Worm (Caenorhabditis elegans) whole organism, L1 larva: ENCODE data around the gene ZK757.2.
A peak's percentile ranks its signal among the peaks of the same experiment; 100 is the strongest.

Experiments
- C04F5.9 ChIP-seq: sonication (generic microtip); optimal IDR thresholded peaks from 2 replicates; lab custom pipeline; 2016; ENCODE audit warnings: missing genetic modification characterization, missing compliant biosample characterization
- C34B4.2 ChIP-seq: sonication (generic microtip); optimal IDR thresholded peaks from 2 replicates; lab custom pipeline; 2017; ENCODE audit warnings: mild to moderate bottlenecking, missing genetic modification characterization, missing compliant biosample characterization
- blmp-1 ChIP-seq: fragments of 150-350 bp; optimal IDR thresholded peaks from 2 replicates; lab custom pipeline; 2014; ENCODE audit warnings: missing biosample characterization, missing genetic modification characterization
- ceh-90 ChIP-seq: sonication (generic microtip); optimal IDR thresholded peaks from 2 replicates; lab custom pipeline; 2016; ENCODE audit warnings: missing genetic modification characterization, missing compliant biosample characterization
- ces-1 ChIP-seq: fragments of 150-350 bp; optimal IDR thresholded peaks from 2 replicates; lab custom pipeline; 2014; ENCODE audit warnings: missing biosample characterization, missing genetic modification reagents, missing genetic modification characterization
- efl-1 ChIP-seq, 4 experiments: fragments of 150-350 bp; optimal IDR thresholded peaks in 3 of 4; peaks in 1 of 4; 1 replicate in 1 of 4; 2 replicates in 3 of 4; lab custom pipeline; 2014; ENCODE audit warnings: missing biosample characterization in 2 of 4, missing genetic modification characterization in 2 of 4, missing genetic modification reagents in 2 of 4
- egl-13 ChIP-seq: sonication (generic microtip); optimal IDR thresholded peaks from 2 replicates; lab custom pipeline; 2016; ENCODE audit warnings: missing genotype, missing genetic modification reagents, missing genetic modification characterization, missing compliant biosample characterization
- elt-2 ChIP-seq: sonication (generic microtip); optimal IDR thresholded peaks from 2 replicates; lab custom pipeline; 2016; ENCODE audit warnings: missing genetic modification characterization, mild to moderate bottlenecking, inconsistent platforms, missing compliant biosample characterization, missing genetic modification reagents
- elt-3 ChIP-seq, 6 experiments: fragments of 150-350 bp in 1 of 6; sonication (generic microtip); optimal IDR thresholded peaks; 2 replicates each; lab custom pipeline; 2017 to 2018; ENCODE audit warnings: missing biosample characterization in 6 of 6, missing genetic modification characterization in 6 of 6, inconsistent platforms in 1 of 6
- hlh-4 ChIP-seq: sonication (generic microtip); optimal IDR thresholded peaks from 2 replicates; lab custom pipeline; 2016; ENCODE audit warnings: mild to moderate bottlenecking, missing genetic modification characterization, missing compliant biosample characterization
- isw-1 ChIP-seq: fragments of 200-800 bp; sonication (Bioruptor generic); IDR thresholded peaks from 2 replicates; pipeline ENCODE4 v1.3.6; 2022; ENCODE audit warnings: missing genetic modification characterization, missing compliant biosample characterization
- jun-1 ChIP-seq: fragments of 150-350 bp; optimal IDR thresholded peaks from 2 replicates; lab custom pipeline; 2014; ENCODE audit warnings: missing biosample characterization, missing genetic modification reagents, missing genetic modification characterization
- lin-14 ChIP-seq: fragments of 200-800 bp; sonication (Bioruptor generic); optimal IDR thresholded peaks from 2 replicates; lab custom pipeline; 2018; ENCODE audit warnings: mild to moderate bottlenecking, missing genetic modification characterization, moderate library complexity, missing compliant biosample characterization
- lin-35 ChIP-seq, 2 experiments: fragments of 150-350 bp; optimal IDR thresholded peaks; 2 replicates each; lab custom pipeline; 2014; ENCODE audit warnings: missing biosample characterization in 2 of 2, missing genetic modification characterization in 2 of 2, missing genetic modification reagents in 2 of 2
- lin-39 ChIP-seq: fragments of 150-350 bp; optimal IDR thresholded peaks from 2 replicates; lab custom pipeline; 2014; ENCODE audit warnings: missing biosample characterization, missing genetic modification reagents, missing genetic modification characterization
- lsy-2 ChIP-seq, 2 experiments: fragments of 150-350 bp; optimal IDR thresholded peaks; 2 replicates each; lab custom pipeline; 2014; ENCODE audit warnings: missing biosample characterization in 2 of 2, missing genetic modification characterization in 2 of 2
- mdl-1 ChIP-seq, 2 experiments: fragments of 150-350 bp; optimal IDR thresholded peaks; 2 replicates each; lab custom pipeline; 2014 to 2017; ENCODE audit warnings: missing biosample characterization in 2 of 2, missing genetic modification characterization in 2 of 2, inconsistent platforms in 1 of 2
- mef-2 ChIP-seq: fragments of 150-350 bp; optimal IDR thresholded peaks from 2 replicates; lab custom pipeline; 2014; ENCODE audit warnings: missing biosample characterization, missing genetic modification characterization
- nhr-19 ChIP-seq: fragments of 200-800 bp; sonication (Bioruptor generic); conservative IDR thresholded peaks from 2 replicates; pipeline ENCODE4 v1.3.6; 2022; ENCODE audit warnings: missing genetic modification characterization, missing compliant biosample characterization
- nhr-71 ChIP-seq: sonication (generic microtip); optimal IDR thresholded peaks from 2 replicates; lab custom pipeline; 2016; ENCODE audit warnings: mild to moderate bottlenecking, missing genetic modification characterization, moderate library complexity, missing compliant biosample characterization
- nhr-76 ChIP-seq: sonication (generic microtip); optimal IDR thresholded peaks from 2 replicates; lab custom pipeline; 2017; ENCODE audit warnings: missing biosample characterization, missing genetic modification characterization
- nhr-85 ChIP-seq: sonication (generic microtip); peaks from one replicate; lab custom pipeline; 2016; ENCODE audit warnings: missing genetic modification characterization, inconsistent platforms, missing compliant biosample characterization
- nhr-90 ChIP-seq: sonication (generic microtip); optimal IDR thresholded peaks from 2 replicates; lab custom pipeline; 2016; ENCODE audit warnings: mild to moderate bottlenecking, missing genetic modification characterization, missing compliant biosample characterization; ENCODE audit not compliant: poor library complexity
- snpc-4 ChIP-seq: fragments of 150-350 bp; optimal IDR thresholded peaks from 2 replicates; lab custom pipeline; 2014; ENCODE audit warnings: missing biosample characterization, missing genetic modification characterization
- tlp-1 ChIP-seq: fragments of 150-350 bp; optimal IDR thresholded peaks from 2 replicates; lab custom pipeline; 2014; ENCODE audit warnings: missing biosample characterization, missing genetic modification characterization
- unc-62 ChIP-seq: fragments of 150-350 bp; optimal IDR thresholded peaks from 2 replicates; lab custom pipeline; 2014; ENCODE audit warnings: missing biosample characterization, missing genetic modification reagents, missing genetic modification characterization
- unc-98 ChIP-seq: fragments of 200-800 bp; sonication (Bioruptor generic); IDR thresholded peaks from 2 replicates; pipeline ENCODE4 v1.3.6; 2022; ENCODE audit warnings: missing genetic modification characterization, missing compliant biosample characterization
- vab-15 ChIP-seq: sonication (generic microtip); optimal IDR thresholded peaks from 2 replicates; lab custom pipeline; 2017; ENCODE audit warnings: missing genotype, mild to moderate bottlenecking, missing genetic modification characterization, missing compliant biosample characterization
- zag-1 ChIP-seq: fragments of 150-350 bp; optimal IDR thresholded peaks from 2 replicates; lab custom pipeline; 2014; ENCODE audit warnings: missing biosample characterization, missing genetic modification characterization
- zip-4 ChIP-seq: fragments of 200-800 bp; sonication (Bioruptor generic); optimal IDR thresholded peaks from 2 replicates; lab custom pipeline; 2018; ENCODE audit warnings: mild to moderate bottlenecking, missing genetic modification characterization, moderate library complexity, missing compliant biosample characterization
- ztf-11 ChIP-seq, 2 experiments: sonication (generic microtip); optimal IDR thresholded peaks; 2 replicates each; lab custom pipeline; 2016 to 2017; ENCODE audit warnings: missing genetic modification characterization in 2 of 2, missing biosample characterization in 1 of 2, missing compliant biosample characterization in 1 of 2

ZK757.2 gene

ce11 chrIII:9859133-9859775, 19.5 kb downstream of the ZK757.2 start, which contains the start of gene gpdh-2:
gpdh-2 (minus strand) TSS chrIII:9859183.
- no peak for TF ChIP-seq zip-4
- no peak for TF ChIP-seq ceh-90 (tag; lab: Kevin White, UChicago)
- TF ChIP-seq vab-15 (tag; lab: Kevin White, UChicago): no peak
- TF ChIP-seq hlh-4 (tag; lab: Kevin White, UChicago): no peak
- no peak for TF ChIP-seq nhr-71 (tag; lab: Kevin White, UChicago)
- TF ChIP-seq mef-2 (tag; lab: Kevin White, UChicago): no peak
- TF ChIP-seq lin-35 (GFP tag; optimal IDR thresholded peaks at IDR 0.05; lab: Kevin White, UChicago): no peak
- no peak for TF ChIP-seq snpc-4
- TF ChIP-seq nhr-19 (GFP tag; lab: Robert Waterston, UW): no peak
- no peak for TF ChIP-seq lin-39 (tag; lab: Kevin White, UChicago)
- TF ChIP-seq ces-1 (GFP tag; lab: Kevin White, UChicago): no peak
- no peak for TF ChIP-seq blmp-1 (tag; lab: Kevin White, UChicago)
- TF ChIP-seq elt-2: no peak
- no peak for TF ChIP-seq C04F5.9 (tag; lab: Kevin White, UChicago)
- TF ChIP-seq nhr-76 (tag; lab: Kevin White, UChicago): no peak
- TF ChIP-seq egl-13 (tag; lab: Kevin White, UChicago): no peak
- TF ChIP-seq C34B4.2: no peak

DNA sequence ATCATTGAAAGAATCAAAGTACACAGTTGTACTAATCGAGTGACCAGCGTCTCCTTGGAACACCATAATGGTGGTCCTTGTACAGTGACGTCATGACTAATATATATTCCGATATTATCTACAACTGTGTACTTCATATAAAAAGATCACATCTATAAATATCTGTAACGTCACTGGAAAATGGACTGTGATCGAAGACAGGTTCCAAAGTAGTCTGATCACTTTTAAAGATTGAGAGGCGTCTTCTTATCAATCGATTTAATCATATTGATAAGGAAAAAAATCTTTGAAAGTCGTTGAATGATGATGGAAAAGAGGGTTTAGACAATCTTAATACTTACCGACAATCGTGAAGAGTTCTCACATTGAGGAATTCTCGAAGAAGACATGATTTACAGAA, 20.7 kb downstream of the ZK757.2 start:
- TF ChIP-seq elt-2 (peak; percentile 46), nhr-71 (tag; lab: Kevin White, UChicago) (peak; percentile 14), efl-1 (optimal IDR thresholded peaks at IDR 0.05; lab: Kevin White, UChicago) (no peak), efl-1 (GFP tag; optimal IDR thresholded peaks at IDR 0.05 in 1 of 2; lab: Kevin White, UChicago) (peak in 1 of 2 experiments; percentile 92), elt-3 (tag; optimal IDR thresholded peaks at IDR 0.05; lab: Kevin White, UChicago) (peak in 1 of 6 experiments; percentile 0), unc-62 (GFP tag; lab: Kevin White, UChicago) (no peak)
- TF ChIP-seq, all 84 proteins: peak for 4

DNA sequence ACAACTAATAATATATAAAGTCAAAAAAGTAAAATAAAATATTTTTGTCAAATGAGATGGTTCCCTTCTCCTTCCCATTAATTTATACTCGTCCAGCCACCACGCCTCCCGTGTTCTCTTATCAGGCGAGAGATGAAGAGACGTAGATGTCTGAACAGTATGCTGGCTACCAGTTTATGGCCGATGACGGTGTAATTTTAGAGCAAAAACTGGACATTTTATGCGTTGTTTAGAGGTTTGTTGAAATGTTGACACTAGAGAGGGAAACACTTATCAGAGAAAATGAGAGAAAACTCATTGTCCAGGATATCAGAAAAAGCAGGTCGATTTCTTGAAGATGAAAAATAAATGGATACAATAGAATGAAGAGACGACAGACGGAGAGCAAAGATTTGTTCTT, 21.6 kb downstream of the ZK757.2 start:
- TF ChIP-seq efl-1 (optimal IDR thresholded peaks at IDR 0.05; lab: Kevin White, UChicago): no peak
- TF ChIP-seq efl-1 (GFP tag; optimal IDR thresholded peaks at IDR 0.05 in 1 of 2; lab: Kevin White, UChicago): peak in 1 of 2 experiments; percentile 15
- TF ChIP-seq lsy-2 (tag; optimal IDR thresholded peaks at IDR 0.05; lab: Kevin White, UChicago): peak in 1 of 2 experiments; percentile 13
- TF ChIP-seq vab-15 (tag; lab: Kevin White, UChicago): no peak
- TF ChIP-seq blmp-1 (tag; lab: Kevin White, UChicago): peak; percentile 3
- TF ChIP-seq nhr-76 (tag; lab: Kevin White, UChicago): no peak
- no peak for TF ChIP-seq isw-1
- TF ChIP-seq nhr-71 (tag; lab: Kevin White, UChicago): peak; percentile 16
- TF ChIP-seq nhr-90 (tag; lab: Kevin White, UChicago): peak; percentile 36
- no peak for TF ChIP-seq egl-13 (tag; lab: Kevin White, UChicago)
- TF ChIP-seq nhr-85 (tag; lab: Kevin White, UChicago): peak; percentile 45
- TF ChIP-seq elt-2: no peak
- peak; percentile 19 for TF ChIP-seq lin-14 (GFP tag; lab: Kevin White, UChicago)
- TF ChIP-seq unc-62 (GFP tag; lab: Kevin White, UChicago): no peak
- TF ChIP-seq mdl-1 (tag; optimal IDR thresholded peaks at IDR 0.05; lab: Kevin White, UChicago): no peak
- no peak for TF ChIP-seq lin-39 (tag; lab: Kevin White, UChicago)
- no peak for TF ChIP-seq ztf-11 (tag; optimal IDR thresholded peaks at IDR 0.05; lab: Kevin White, UChicago)
- TF ChIP-seq jun-1 (tag; lab: Kevin White, UChicago): no peak
- TF ChIP-seq zag-1 (tag; lab: Kevin White, UChicago): no peak
- no peak for TF ChIP-seq tlp-1 (tag; lab: Kevin White, UChicago)
- TF ChIP-seq unc-98: no peak

ce11 chrIII:9854960-9855359, 23.8 kb downstream of the ZK757.2 start:
- TF ChIP-seq efl-1 (optimal IDR thresholded peaks at IDR 0.05; lab: Kevin White, UChicago): no peak
- TF ChIP-seq efl-1 (GFP tag; optimal IDR thresholded peaks at IDR 0.05 in 1 of 2; lab: Kevin White, UChicago): peak in 1 of 2 experiments; percentile 68
- no peak for TF ChIP-seq nhr-19 (GFP tag; lab: Robert Waterston, UW)
